Fruit fly (Drosophila melanogaster) Kc167 (cell line): ENCODE results near the gene NdufV3.

Experiments used
- Myc ChIP-seq: fragments of >200 bp; optimal IDR thresholded peaks from 2 replicates; lab custom pipeline; 2017; ENCODE audit warnings: missing external identifiers
- Sin3A ChIP-seq: fragments of >200 bp; optimal IDR thresholded peaks from 2 replicates; lab custom pipeline; 2018; ENCODE audit warnings: missing external identifiers
- h ChIP-seq: fragments of >200 bp; optimal IDR thresholded peaks from 3 replicates; lab custom pipeline; 2018; ENCODE audit warnings: missing external identifiers
- psq ChIP-seq: fragments of >200 bp; optimal IDR thresholded peaks from 2 replicates; lab custom pipeline; 2017; ENCODE audit warnings: missing external identifiers
- ttk ChIP-seq: sonication (Bioruptor generic); optimal IDR thresholded peaks from 2 replicates; lab custom pipeline; 2017; ENCODE audit warnings: missing external identifiers

dm6 chrX:11390625-11391363, 41.0 kb downstream of the NdufV3 start:
- no peak for TF ChIP-seq psq (lab: Kevin White, UChicago)
- TF ChIP-seq Myc = no peak
- no peak for TF ChIP-seq h
- TF ChIP-seq Sin3A (lab: Kevin White, UChicago) = no peak
- no peak for TF ChIP-seq ttk (lab: Kevin White, UChicago)
